Fruit fly (Drosophila melanogaster): ENCODE measurements around the gene Ugt303A1.

Ugt303A1 gene

dm6 chr3R:11200042-11200884 is 24.9 kb downstream of the Ugt303A1 start (continued):
- TF ChIP-seq CG34224 (GFP tag; IDR thresholded peaks at IDR 0.05; ENCODE audit: partially characterized antibody) (no peak), CG13296 (GFP tag; optimal IDR thresholded peaks at IDR 0.05) (no peak), pum (GFP tag; optimal IDR thresholded peaks at IDR 0.05) (no peak), cad (GFP tag; optimal IDR thresholded peaks at IDR 0.05) (no peak), Fer1 (GFP tag; optimal IDR thresholded peaks at IDR 0.05) (no peak), CG6254 (GFP tag; optimal IDR thresholded peaks at IDR 0.05) (no peak), Meics (GFP tag; optimal IDR thresholded peaks at IDR 0.05) (no peak), cas (GFP tag; IDR thresholded peaks at IDR 0.05) (no peak), CG31224 (GFP tag; IDR thresholded peaks at IDR 0.05) (no peak), E2f1 (GFP tag; IDR thresholded peaks at IDR 0.05) (no peak), pnt (GFP tag; optimal IDR thresholded peaks at IDR 0.05) (no peak), Side (GFP tag; optimal IDR thresholded peaks at IDR 0.05) (no peak), CG12071 (GFP tag; optimal IDR thresholded peaks at IDR 0.05) (peak; percentile 2), Hsf (GFP tag; optimal IDR thresholded peaks at IDR 0.05) (no peak), CG9797 (GFP tag; optimal IDR thresholded peaks at IDR 0.05) (no peak), Vsx1 (GFP tag; optimal IDR thresholded peaks at IDR 0.05) (peak; percentile 41), CG33557 (GFP tag; optimal IDR thresholded peaks at IDR 0.05) (no peak), Dek (tag; optimal IDR thresholded peaks at IDR 0.05) (no peak), CG31441 (GFP tag; IDR thresholded peaks at IDR 0.05) (no peak), CG4617 (GFP tag; optimal IDR thresholded peaks at IDR 0.05; ENCODE audit: borderline replicate concordance) (no peak), Ptx1 (GFP tag; IDR thresholded peaks at IDR 0.05) (no peak), CG10147 (GFP tag; optimal IDR thresholded peaks at IDR 0.05) (no peak), CG7372 (GFP tag; IDR thresholded peaks at IDR 0.05) (peak; percentile 42; the same call in 1 of the 2 replicates), Gsc (GFP tag; IDR thresholded peaks at IDR 0.05) (no peak), bowl (GFP tag; IDR thresholded peaks at IDR 0.05) (no peak), CG4360 (GFP tag; IDR thresholded peaks at IDR 0.05) (no peak), HLH3B (GFP tag; IDR thresholded peaks at IDR 0.05) (no peak), CG12942 (GFP tag; optimal IDR thresholded peaks at IDR 0.05) (no peak), gfzf (GFP tag; optimal IDR thresholded peaks at IDR 0.05) (no peak), gt (GFP tag; IDR thresholded peaks at IDR 0.05) (no peak), trem (tag; optimal IDR thresholded peaks at IDR 0.05) (no peak), CkIIα-i1 (GFP tag; IDR thresholded peaks at IDR 0.05) (no peak), maf-S (GFP tag; optimal IDR thresholded peaks at IDR 0.05) (no peak), fd96Cb (tag; optimal IDR thresholded peaks at IDR 0.05) (no peak), peb (GFP tag; IDR thresholded peaks at IDR 0.05) (no peak), CG9437 (GFP tag; optimal IDR thresholded peaks at IDR 0.05) (no peak), HHEX (GFP tag; optimal IDR thresholded peaks at IDR 0.05) (no peak), kni (GFP tag; optimal IDR thresholded peaks at IDR 0.05) (no peak), vvl (GFP tag; IDR thresholded peaks at IDR 0.05) (no peak), pzg (GFP tag; optimal IDR thresholded peaks at IDR 0.05) (no peak), ci (GFP tag; IDR thresholded peaks at IDR 0.05) (no peak), Neu2 (GFP tag; optimal IDR thresholded peaks at IDR 0.05; ENCODE audit: borderline replicate concordance) (no peak), CG9932 (GFP tag; IDR thresholded peaks at IDR 0.05) (no peak), lmd (GFP tag; IDR thresholded peaks at IDR 0.05) (no peak), CG9727 (GFP tag; optimal IDR thresholded peaks at IDR 0.05) (no peak), CG10543 (GFP tag; optimal IDR thresholded peaks at IDR 0.05) (peak; percentile 30), yki (optimal IDR thresholded peaks at IDR 0.05) (no peak), Dad (GFP tag; optimal IDR thresholded peaks at IDR 0.05) (no peak), jing (GFP tag; optimal IDR thresholded peaks at IDR 0.05) (no peak), Tbp (GFP tag; optimal IDR thresholded peaks at IDR 0.05) (no peak), tap (tag; optimal IDR thresholded peaks at IDR 0.05) (no peak)
